Worm (Caenorhabditis elegans) whole organism, L1 larva: ENCODE data around the gene K06A4.2.
A peak's percentile ranks its signal among the peaks of the same experiment; 100 is the strongest.

ENCODE experiments used
- C04F5.9 ChIP-seq: sonication (generic microtip); optimal IDR thresholded peaks from 2 replicates; lab custom pipeline; 2016; ENCODE audit warnings: missing genetic modification characterization, missing compliant biosample characterization
- F16B12.6 ChIP-seq: fragments of 150-350 bp; optimal IDR thresholded peaks from 2 replicates; lab custom pipeline; 2014; ENCODE audit warnings: missing biosample characterization, missing genetic modification characterization
- aha-1 ChIP-seq: fragments of 150-350 bp; optimal IDR thresholded peaks from 2 replicates; lab custom pipeline; 2014; ENCODE audit warnings: missing biosample characterization, missing genetic modification characterization
- aly-2 ChIP-seq: fragments of 150-350 bp; optimal IDR thresholded peaks from 2 replicates; lab custom pipeline; 2014; ENCODE audit warnings: missing biosample characterization, missing genetic modification characterization
- blmp-1 ChIP-seq: fragments of 150-350 bp; optimal IDR thresholded peaks from 2 replicates; lab custom pipeline; 2014; ENCODE audit warnings: missing biosample characterization, missing genetic modification characterization
- ceh-88 ChIP-seq: fragments of 200-800 bp; sonication (Bioruptor generic); IDR thresholded peaks from 2 replicates; pipeline ENCODE4 v1.3.6; 2022; ENCODE audit warnings: missing genetic modification characterization, missing compliant biosample characterization
- dpl-1 ChIP-seq, 3 experiments: fragments of 150-350 bp in 2 of 3; sonication (generic microtip) in 1 of 3; optimal IDR thresholded peaks; 2 replicates each; lab custom pipeline; 2014 to 2017; ENCODE audit warnings: missing biosample characterization in 3 of 3, missing genetic modification characterization in 3 of 3, missing genetic modification reagents in 3 of 3
- dsc-1 ChIP-seq: sonication (generic microtip); optimal IDR thresholded peaks from 2 replicates; lab custom pipeline; 2016; ENCODE audit warnings: mild to moderate bottlenecking, missing genetic modification characterization, missing compliant biosample characterization
- efl-1 ChIP-seq, 4 experiments: fragments of 150-350 bp; optimal IDR thresholded peaks in 3 of 4; peaks in 1 of 4; 1 replicate in 1 of 4; 2 replicates in 3 of 4; lab custom pipeline; 2014; ENCODE audit warnings: missing biosample characterization in 2 of 4, missing genetic modification characterization in 2 of 4, missing genetic modification reagents in 2 of 4
- efl-3 ChIP-seq: fragments of 200-800 bp; sonication (Bioruptor generic); optimal IDR thresholded peaks from 2 replicates; lab custom pipeline; 2018; ENCODE audit warnings: mild to moderate bottlenecking, missing genetic modification characterization, missing compliant biosample characterization
- elt-2 ChIP-seq: sonication (generic microtip); optimal IDR thresholded peaks from 2 replicates; lab custom pipeline; 2016; ENCODE audit warnings: missing genetic modification characterization, mild to moderate bottlenecking, inconsistent platforms, missing compliant biosample characterization, missing genetic modification reagents
- grh-1 ChIP-seq: fragments of 200-800 bp; sonication (Bioruptor generic); IDR thresholded peaks from 2 replicates; pipeline ENCODE4 v1.3.6; 2022; ENCODE audit warnings: missing genetic modification reagents, missing genetic modification characterization, missing compliant biosample characterization
- hlh-17 ChIP-seq: fragments of 200-800 bp; sonication (Bioruptor generic); optimal IDR thresholded peaks from 2 replicates; lab custom pipeline; 2018; ENCODE audit warnings: missing genetic modification characterization, mild to moderate bottlenecking, missing compliant biosample characterization, moderate library complexity, borderline replicate concordance
- hpl-2 ChIP-seq: fragments of 150-350 bp; optimal IDR thresholded peaks from 2 replicates; lab custom pipeline; 2014; ENCODE audit warnings: missing biosample characterization, missing genetic modification reagents, missing genetic modification characterization
- irx-1 ChIP-seq: sonication (generic microtip); optimal IDR thresholded peaks from 2 replicates; lab custom pipeline; 2016; ENCODE audit warnings: missing genetic modification characterization, missing compliant biosample characterization
- isw-1 ChIP-seq: fragments of 200-800 bp; sonication (Bioruptor generic); IDR thresholded peaks from 2 replicates; pipeline ENCODE4 v1.3.6; 2022; ENCODE audit warnings: missing genetic modification characterization, missing compliant biosample characterization
- lin-13 ChIP-seq: fragments of 150-350 bp; optimal IDR thresholded peaks from 2 replicates; lab custom pipeline; 2014; ENCODE audit warnings: missing biosample characterization, missing genetic modification reagents, missing genetic modification characterization
- lin-14 ChIP-seq: fragments of 200-800 bp; sonication (Bioruptor generic); optimal IDR thresholded peaks from 2 replicates; lab custom pipeline; 2018; ENCODE audit warnings: mild to moderate bottlenecking, missing genetic modification characterization, moderate library complexity, missing compliant biosample characterization
- lin-15B ChIP-seq: fragments of 150-350 bp; sonication (generic microtip); optimal IDR thresholded peaks from 3 replicates; lab custom pipeline; 2014; ENCODE audit warnings: missing biosample characterization, missing genetic modification characterization
- lir-3 ChIP-seq: sonication (generic microtip); optimal IDR thresholded peaks from 2 replicates; lab custom pipeline; 2016; ENCODE audit warnings: mild to moderate bottlenecking, missing genetic modification characterization, moderate library complexity, missing compliant biosample characterization; ENCODE audit not compliant: poor library complexity
- mab-9 ChIP-seq: fragments of 200-800 bp; sonication (Bioruptor generic); IDR thresholded peaks from 2 replicates; pipeline ENCODE4 v1.3.6; 2022; ENCODE audit warnings: missing genetic modification reagents, missing genetic modification characterization, missing compliant biosample characterization
- nhr-11 ChIP-seq: fragments of 150-350 bp; optimal IDR thresholded peaks from 2 replicates; lab custom pipeline; 2014; ENCODE audit warnings: missing biosample characterization, missing genetic modification characterization
- nhr-12 ChIP-seq: sonication (generic microtip); optimal IDR thresholded peaks from 2 replicates; lab custom pipeline; 2017; ENCODE audit warnings: missing biosample characterization, missing genetic modification characterization
- nhr-19 ChIP-seq: fragments of 200-800 bp; sonication (Bioruptor generic); conservative IDR thresholded peaks from 2 replicates; pipeline ENCODE4 v1.3.6; 2022; ENCODE audit warnings: missing genetic modification characterization, missing compliant biosample characterization
- nhr-71 ChIP-seq: sonication (generic microtip); optimal IDR thresholded peaks from 2 replicates; lab custom pipeline; 2016; ENCODE audit warnings: mild to moderate bottlenecking, missing genetic modification characterization, moderate library complexity, missing compliant biosample characterization
- nhr-76 ChIP-seq: sonication (generic microtip); optimal IDR thresholded peaks from 2 replicates; lab custom pipeline; 2017; ENCODE audit warnings: missing biosample characterization, missing genetic modification characterization
- pag-3 ChIP-seq: sonication (generic microtip); optimal IDR thresholded peaks from 2 replicates; lab custom pipeline; 2017; ENCODE audit warnings: missing genetic modification characterization, mild to moderate bottlenecking, missing compliant biosample characterization, antibody characterized with exemption, borderline replicate concordance; ENCODE audit not compliant: insufficient read depth
- pqm-1 ChIP-seq: sonication (generic microtip); optimal IDR thresholded peaks from 3 replicates; lab custom pipeline; 2017; ENCODE audit warnings: missing biosample characterization, missing genetic modification characterization
- rnt-1 ChIP-seq: sonication (generic microtip); optimal IDR thresholded peaks from 2 replicates; lab custom pipeline; 2016; ENCODE audit warnings: mild to moderate bottlenecking, missing genetic modification characterization, moderate library complexity, missing compliant biosample characterization
- skn-1 ChIP-seq: fragments of 150-350 bp; optimal IDR thresholded peaks from 2 replicates; lab custom pipeline; 2014; ENCODE audit warnings: missing biosample characterization, missing genetic modification characterization
- snpc-4 ChIP-seq: fragments of 150-350 bp; optimal IDR thresholded peaks from 2 replicates; lab custom pipeline; 2014; ENCODE audit warnings: missing biosample characterization, missing genetic modification characterization
- vab-15 ChIP-seq: sonication (generic microtip); optimal IDR thresholded peaks from 2 replicates; lab custom pipeline; 2017; ENCODE audit warnings: missing genotype, mild to moderate bottlenecking, missing genetic modification characterization, missing compliant biosample characterization

Gene K06A4.2

ce11 chrV:9489411-9489810 is 5.4 kb downstream of the K06A4.2 start, which contains the start of gene K06A4.10:
Gene K06A4.10 (minus strand): TSS chrV:9489800.
- TF ChIP-seq elt-2 (peak; percentile 46), snpc-4 (no peak)

- TF ChIP-seq dpl-1 (GFP tag; optimal IDR thresholded peaks at IDR 0.05; lab: Kevin White, UChicago) (no peak), grh-1 (GFP tag; lab: Robert Waterston, UW) (no peak), irx-1 (no peak), vab-15 (tag; lab: Kevin White, UChicago) (no peak), C04F5.9 (tag; lab: Kevin White, UChicago) (no peak), nhr-11 (no peak), aha-1 (tag; lab: Kevin White, UChicago) (no peak), skn-1 (tag; lab: Kevin White, UChicago) (no peak), hlh-17 (GFP tag; lab: Kevin White, UChicago) (no peak), lin-15B (tag; lab: Kevin White, UChicago) (no peak), nhr-12 (no peak), efl-1 (optimal IDR thresholded peaks at IDR 0.05; lab: Kevin White, UChicago) (no peak), efl-1 (GFP tag; optimal IDR thresholded peaks at IDR 0.05 in 1 of 2; lab: Kevin White, UChicago) (peak in 1 of 2 experiments; percentile 43), aly-2 (tag; lab: Kevin White, UChicago) (no peak), elt-2 (peak; percentile 79), ceh-88 (GFP tag; lab: Robert Waterston, UW) (no peak)
Measured at ce11 chrV:9491440-9492160, 7.6 kb downstream of the K06A4.2 start, which contains the start of gene K06A4.7. Gene K06A4.7 (minus strand): TSS chrV:9491490.

- TF ChIP-seq pqm-1 (no peak), lin-14 (GFP tag; lab: Kevin White, UChicago) (no peak), elt-2 (peak; percentile 24), mab-9 (GFP tag; lab: Robert Waterston, UW) (no peak)
Measured at ce11 chrV:9492460-9492859, 8.5 kb downstream of the K06A4.2 start.

ce11 chrV:9496742-9497141 is 12.7 kb downstream of the K06A4.2 start, which contains the start of gene gsnl-1:
Gene gsnl-1 (plus strand): TSS chrV:9497042.
- TF ChIP-seq nhr-71 (tag; lab: Kevin White, UChicago): peak; percentile 19
- no peak for TF ChIP-seq pag-3 (tag; lab: Kevin White, UChicago)
- TF ChIP-seq grh-1 (GFP tag; lab: Robert Waterston, UW): no peak
- TF ChIP-seq lin-14 (GFP tag; lab: Kevin White, UChicago): peak; percentile 37
- peak; percentile 20 for TF ChIP-seq rnt-1 (tag; lab: Kevin White, UChicago)
- peak; percentile 19; the same call in 1 of the 2 replicates for TF ChIP-seq nhr-19 (GFP tag; lab: Robert Waterston, UW)
- peak; percentile 70 for TF ChIP-seq dsc-1 (tag; lab: Kevin White, UChicago)

- TF ChIP-seq blmp-1 (tag; lab: Kevin White, UChicago) (peak; percentile 3), ceh-88 (GFP tag; lab: Robert Waterston, UW) (no peak)
- TF ChIP-seq, all 84 proteins: peak for 1
Measured at ce11 chrV:9499295-9499694, 15.3 kb downstream of the K06A4.2 start.

ce11 chrV:9500826-9501451 is 16.9 kb downstream of the K06A4.2 start, which contains the start of gene swt-5:
Gene swt-5 (plus strand): TSS chrV:9501401.
- TF ChIP-seq F16B12.6 (tag; lab: Kevin White, UChicago) (no peak), hpl-2 (GFP tag; lab: Kevin White, UChicago) (no peak), C04F5.9 (tag; lab: Kevin White, UChicago) (no peak), isw-1 (GFP tag; lab: Robert Waterston, UW) (no peak), lir-3 (tag; lab: Kevin White, UChicago) (no peak), nhr-76 (no peak), efl-3 (GFP tag; lab: Kevin White, UChicago) (no peak), lin-13 (GFP tag; lab: Kevin White, UChicago) (no peak), nhr-11 (no peak), nhr-12 (no peak), lin-15B (tag; lab: Kevin White, UChicago) (no peak), nhr-71 (tag; lab: Kevin White, UChicago) (no peak)
